Fruit fly (Drosophila melanogaster): ENCODE data around the gene CG13042.

CG13042 gene

DNA sequence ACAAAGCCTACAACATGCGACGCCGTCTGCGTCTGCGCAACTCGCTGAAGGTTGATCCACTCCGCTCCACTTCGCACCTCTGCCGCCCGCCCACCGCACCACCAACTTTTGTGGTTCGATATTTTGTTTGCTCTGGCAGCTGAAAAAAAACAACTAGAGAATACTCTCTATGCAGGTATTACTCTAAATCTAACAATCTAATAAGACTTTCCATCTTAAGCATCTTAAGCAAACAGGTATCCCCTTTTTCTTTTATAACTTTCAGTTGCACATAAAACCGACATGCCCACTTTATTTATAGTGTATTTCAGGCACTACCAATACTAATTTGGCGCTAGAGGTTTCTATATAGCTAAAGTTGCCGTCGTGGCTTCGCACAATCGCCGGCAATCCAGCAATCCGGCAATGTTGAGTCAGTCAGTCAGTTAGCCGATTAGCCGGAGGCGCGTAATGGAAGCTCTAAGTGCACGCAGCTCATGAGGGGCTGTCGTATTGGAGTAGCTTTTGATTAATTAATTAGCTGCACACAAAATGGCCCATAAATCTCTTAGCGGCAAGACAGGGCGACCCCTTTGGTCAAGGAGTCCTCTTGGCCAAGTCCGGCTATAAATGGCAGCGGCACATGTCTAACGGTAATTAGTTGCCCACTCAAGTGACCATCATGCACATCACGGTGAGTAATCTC lies 20.1 kb upstream of the CG13042 start, which contains the start of gene CG13058 (continued):
- no peak for TF ChIP-seq CG10654 (GFP tag; optimal IDR thresholded peaks at IDR 0.05)
- peak; percentile 79 for TF ChIP-seq grau (tag; optimal IDR thresholded peaks at IDR 0.05)
- TF ChIP-seq trem (tag; optimal IDR thresholded peaks at IDR 0.05), result no peak
- TF ChIP-seq Kr (GFP tag; optimal IDR thresholded peaks at IDR 0.05), result no peak
- TF ChIP-seq CG3407 (GFP tag; optimal IDR thresholded peaks at IDR 0.05), result no peak
- peak; percentile 52 for TF ChIP-seq sens-2 (GFP tag; IDR thresholded peaks at IDR 0.05)
- TF ChIP-seq Meics (GFP tag; optimal IDR thresholded peaks at IDR 0.05), result peak; percentile 61
- no peak for TF ChIP-seq Taf1 (GFP tag; IDR thresholded peaks at IDR 0.05)
- TF ChIP-seq CG32767 (GFP tag; IDR thresholded peaks at IDR 0.05), result peak; percentile 71; the same call in 1 of the 2 replicates
- no peak for TF ChIP-seq br (optimal IDR thresholded peaks at IDR 0.05)
- TF ChIP-seq zfh2 (GFP tag; optimal IDR thresholded peaks at IDR 0.05), result peak; percentile 42
- TF ChIP-seq ham (GFP tag; IDR thresholded peaks at IDR 0.05), result no peak
- no peak for TF ChIP-seq CG31388 (GFP tag; optimal IDR thresholded peaks at IDR 0.05)
- TF ChIP-seq CG8478 (optimal IDR thresholded peaks at IDR 0.05), result no peak
- no peak for TF ChIP-seq vnd (GFP tag; IDR thresholded peaks at IDR 0.05; ENCODE audit: partially characterized antibody)
- TF ChIP-seq Abd-B (GFP tag; optimal IDR thresholded peaks at IDR 0.05), result peak; percentile 18
- TF ChIP-seq CG18476 (GFP tag; optimal IDR thresholded peaks at IDR 0.05), result peak; percentile 14
- no peak; the same call in 1 of the 2 replicates for TF ChIP-seq chm (GFP tag; IDR thresholded peaks at IDR 0.05)
- TF ChIP-seq nerfin-1 (tag; optimal IDR thresholded peaks at IDR 0.05), result no peak
- TF ChIP-seq NC2β (GFP tag; optimal IDR thresholded peaks at IDR 0.05), result no peak
- TF ChIP-seq ken (GFP tag; IDR thresholded peaks at IDR 0.05), result 0 out of 3 replicates have a peak, but pooled peaks have one; percentile 36
- peak; percentile 71 for TF ChIP-seq CG7839 (tag; optimal IDR thresholded peaks at IDR 0.05)
- TF ChIP-seq CG18011 (GFP tag; optimal IDR thresholded peaks at IDR 0.05), result no peak
- TF ChIP-seq TFAM (GFP tag; optimal IDR thresholded peaks at IDR 0.05), result no peak
- no peak for TF ChIP-seq CG42726 (GFP tag; IDR thresholded peaks at IDR 0.05; ENCODE audit: partially characterized antibody)
- peak; percentile 13 for TF ChIP-seq disco-r (GFP tag; optimal IDR thresholded peaks at IDR 0.05)
- TF ChIP-seq bab2 (GFP tag; optimal IDR thresholded peaks at IDR 0.05), result no peak
- no peak for TF ChIP-seq z (GFP tag; IDR thresholded peaks at IDR 0.05)
- no peak for TF ChIP-seq Mrtf (GFP tag; IDR thresholded peaks at IDR 0.05)
- TF ChIP-seq stwl (tag; optimal IDR thresholded peaks at IDR 0.05), result no peak
- TF ChIP-seq ewg (GFP tag; optimal IDR thresholded peaks at IDR 0.05), result peak; percentile 3
- peak; percentile 48 for TF ChIP-seq MBD-R2 (GFP tag; IDR thresholded peaks at IDR 0.05)
- TF ChIP-seq CG17328 (GFP tag; IDR thresholded peaks at IDR 0.05), result peak; percentile 71; the same call in 1 of the 2 replicates
- peak; percentile 75 for TF ChIP-seq ci (GFP tag; IDR thresholded peaks at IDR 0.05)
- TF ChIP-seq HHEX (GFP tag; optimal IDR thresholded peaks at IDR 0.05), result peak; percentile 59
- TF ChIP-seq Blimp-1 (GFP tag; optimal IDR thresholded peaks at IDR 0.05), result no peak
- TF ChIP-seq caup (GFP tag; optimal IDR thresholded peaks at IDR 0.05; ENCODE audit: severe bottlenecking), result peak; percentile 62
- no peak for TF ChIP-seq grn (GFP tag; optimal IDR thresholded peaks at IDR 0.05)
- peak; percentile 3 for TF ChIP-seq Hand (GFP tag; optimal IDR thresholded peaks at IDR 0.05)
- TF ChIP-seq oc (tag; optimal IDR thresholded peaks at IDR 0.05), result no peak
- TF ChIP-seq CG4707 (GFP tag; optimal IDR thresholded peaks at IDR 0.05), result no peak
- TF ChIP-seq CG9817 (tag; optimal IDR thresholded peaks at IDR 0.05), result peak; percentile 71
- no peak for TF ChIP-seq Scr (GFP tag; IDR thresholded peaks at IDR 0.05; ENCODE audit: partially characterized antibody)
- no peak for TF ChIP-seq bigmax (GFP tag; optimal IDR thresholded peaks at IDR 0.05)
- peak; percentile 69 for TF ChIP-seq CG7556 (GFP tag; optimal IDR thresholded peaks at IDR 0.05)
- TF ChIP-seq az2 (GFP tag; optimal IDR thresholded peaks at IDR 0.05), result peak; percentile 42
- TF ChIP-seq gfzf (GFP tag; optimal IDR thresholded peaks at IDR 0.05), result no peak
- TF ChIP-seq Doc3 (GFP tag; IDR thresholded peaks at IDR 0.05; ENCODE audit: partially characterized antibody), result no peak
- peak; percentile 83 for TF ChIP-seq lab (GFP tag; optimal IDR thresholded peaks at IDR 0.05)
- no peak for TF ChIP-seq Lpt (GFP tag; optimal IDR thresholded peaks at IDR 0.05)
